Worm (Caenorhabditis elegans) whole organism, L2 larva: ENCODE data around the gene ZC239.6.
A peak's percentile ranks its signal among the peaks of the same experiment; 100 is the strongest.

Source experiments
- C34F6.9 ChIP-seq: fragments of 150-350 bp; optimal IDR thresholded peaks from 2 replicates; lab custom pipeline; 2014; ENCODE audit warnings: missing biosample characterization, missing genetic modification characterization
- F13H6.1 ChIP-seq: sonication (generic microtip); optimal IDR thresholded peaks from 2 replicates; lab custom pipeline; 2016; ENCODE audit warnings: missing genetic modification characterization, missing compliant biosample characterization
- R02D3.7 ChIP-seq: fragments of 150-350 bp; optimal IDR thresholded peaks from 2 replicates; lab custom pipeline; 2014; ENCODE audit warnings: missing biosample characterization, missing genetic modification characterization
- Y55F3AM.14 ChIP-seq: fragments of 200-800 bp; sonication (Bioruptor generic); optimal IDR thresholded peaks from 2 replicates; lab custom pipeline; 2018; ENCODE audit warnings: mild to moderate bottlenecking, missing genetic modification characterization, missing compliant biosample characterization
- ZK546.5 ChIP-seq: sonication (generic microtip); optimal IDR thresholded peaks from 2 replicates; lab custom pipeline; 2017; ENCODE audit warnings: missing biosample characterization, missing genetic modification characterization
- aly-2 ChIP-seq: fragments of 150-350 bp; optimal IDR thresholded peaks from 2 replicates; lab custom pipeline; 2014; ENCODE audit warnings: missing biosample characterization, missing genetic modification characterization
- ama-1 ChIP-seq: fragments of 150-350 bp; optimal IDR thresholded peaks from 2 replicates; lab custom pipeline; 2018; ENCODE audit warnings: inconsistent platforms
- blmp-1 ChIP-seq: sonication (generic microtip); optimal IDR thresholded peaks from 2 replicates; lab custom pipeline; 2017; ENCODE audit warnings: missing genetic modification characterization, mild to moderate bottlenecking, missing compliant biosample characterization, antibody characterized with exemption, moderate library complexity; ENCODE audit not compliant: insufficient read depth
- ceh-16 ChIP-seq: fragments of 150-350 bp; optimal IDR thresholded peaks from 2 replicates; lab custom pipeline; 2014; ENCODE audit warnings: missing biosample characterization, missing genetic modification characterization
- ceh-82 ChIP-seq: fragments of 150-350 bp; optimal IDR thresholded peaks from 2 replicates; lab custom pipeline; 2014; ENCODE audit warnings: missing biosample characterization, missing genetic modification characterization
- crh-2 ChIP-seq: sonication (generic microtip); optimal IDR thresholded peaks from 2 replicates; lab custom pipeline; 2017; ENCODE audit warnings: missing biosample characterization, missing genetic modification characterization
- egl-27 ChIP-seq: sonication (generic microtip); optimal IDR thresholded peaks from 3 replicates; lab custom pipeline; 2017; ENCODE audit warnings: missing biosample characterization, missing genetic modification reagents, missing genetic modification characterization
- elt-1 ChIP-seq: fragments of 150-350 bp; optimal IDR thresholded peaks from 2 replicates; lab custom pipeline; 2014; ENCODE audit warnings: missing biosample characterization, missing genetic modification characterization
- fos-1 ChIP-seq: fragments of 150-350 bp; optimal IDR thresholded peaks from 2 replicates; lab custom pipeline; 2014; ENCODE audit warnings: missing biosample characterization, missing genetic modification characterization
- gmeb-1 ChIP-seq: fragments of 150-350 bp; optimal IDR thresholded peaks from 2 replicates; lab custom pipeline; 2014; ENCODE audit warnings: missing biosample characterization, missing genetic modification characterization
- lin-39 ChIP-seq: fragments of 150-350 bp; optimal IDR thresholded peaks from 2 replicates; lab custom pipeline; 2014; ENCODE audit warnings: missing biosample characterization, missing genetic modification reagents, missing genetic modification characterization
- lsy-2 ChIP-seq, 2 experiments: fragments of 150-350 bp in 1 of 2; sonication (generic microtip) in 1 of 2; optimal IDR thresholded peaks; 2 replicates each; lab custom pipeline; 2014 to 2017; ENCODE audit warnings: missing biosample characterization in 2 of 2, missing genetic modification characterization in 2 of 2
- mab-5 ChIP-seq: fragments of 150-350 bp; optimal IDR thresholded peaks from 2 replicates; lab custom pipeline; 2014; ENCODE audit warnings: missing biosample characterization, missing genetic modification characterization
- mbf-1 ChIP-seq: sonication (generic microtip); optimal IDR thresholded peaks from 2 replicates; lab custom pipeline; 2017; ENCODE audit warnings: missing biosample characterization, missing genetic modification characterization
- mdl-1 ChIP-seq, 2 experiments: fragments of 150-350 bp in 1 of 2; sonication (generic microtip) in 1 of 2; optimal IDR thresholded peaks; 2 replicates each; lab custom pipeline; 2017; ENCODE audit warnings: missing biosample characterization in 2 of 2, missing genetic modification characterization in 2 of 2
- nhr-11 ChIP-seq: fragments of 150-350 bp; optimal IDR thresholded peaks from 2 replicates; lab custom pipeline; 2014; ENCODE audit warnings: missing biosample characterization, missing genetic modification characterization
- nhr-129 ChIP-seq: fragments of 150-350 bp; optimal IDR thresholded peaks from 2 replicates; lab custom pipeline; 2014; ENCODE audit warnings: missing biosample characterization, missing genetic modification characterization
- nhr-21 ChIP-seq: fragments of 150-350 bp; optimal IDR thresholded peaks from 2 replicates; lab custom pipeline; 2014; ENCODE audit warnings: missing biosample characterization, missing genetic modification characterization
- nhr-23 ChIP-seq: fragments of 150-350 bp; optimal IDR thresholded peaks from 2 replicates; lab custom pipeline; 2014; ENCODE audit warnings: missing biosample characterization, missing genetic modification reagents, missing genetic modification characterization
- nhr-237 ChIP-seq: fragments of 150-350 bp; optimal IDR thresholded peaks from 2 replicates; lab custom pipeline; 2014; ENCODE audit warnings: missing biosample characterization, missing genetic modification characterization
- nhr-25 ChIP-seq: fragments of 150-350 bp; sonication (generic microtip); optimal IDR thresholded peaks from 3 replicates; lab custom pipeline; 2014; ENCODE audit warnings: missing biosample characterization, missing genetic modification characterization
- peb-1 ChIP-seq: fragments of 150-350 bp; optimal IDR thresholded peaks from 2 replicates; lab custom pipeline; 2014; ENCODE audit warnings: missing biosample characterization, missing genetic modification characterization
- skn-1 ChIP-seq: sonication (generic microtip); optimal IDR thresholded peaks from 2 replicates; lab custom pipeline; 2017; ENCODE audit warnings: missing biosample characterization, missing genetic modification characterization
- sma-3 ChIP-seq: sonication (generic microtip); optimal IDR thresholded peaks from 2 replicates; lab custom pipeline; 2016; ENCODE audit warnings: missing genetic modification reagents, missing genetic modification characterization, missing compliant biosample characterization
- sma-9 ChIP-seq, 2 experiments: fragments of 150-350 bp in 1 of 2; sonication (generic microtip) in 1 of 2; optimal IDR thresholded peaks; 2 replicates each; lab custom pipeline; 2014 to 2016; ENCODE audit warnings: missing genetic modification characterization in 2 of 2, mild to moderate bottlenecking in 1 of 2, missing biosample characterization in 1 of 2, missing compliant biosample characterization in 1 of 2, missing genetic modification reagents in 1 of 2, moderate library complexity in 1 of 2
- snpc-4 ChIP-seq: fragments of 150-350 bp; optimal IDR thresholded peaks from 2 replicates; lab custom pipeline; 2014; ENCODE audit warnings: missing biosample characterization, missing genetic modification characterization
- unc-62 ChIP-seq: fragments of 150-350 bp; optimal IDR thresholded peaks from 2 replicates; lab custom pipeline; 2014; ENCODE audit warnings: missing biosample characterization, missing genetic modification reagents, missing genetic modification characterization
- zag-1 ChIP-seq: fragments of 150-350 bp; optimal IDR thresholded peaks from 2 replicates; lab custom pipeline; 2014; ENCODE audit warnings: missing biosample characterization, missing genetic modification characterization
- ztf-1 ChIP-seq: fragments of 200-800 bp; sonication (Bioruptor generic); conservative IDR thresholded peaks from 2 replicates; pipeline ENCODE4 v1.3.6; 2022; ENCODE audit warnings: missing genetic modification characterization, missing compliant biosample characterization
- ztf-11 ChIP-seq: sonication (generic microtip); optimal IDR thresholded peaks from 2 replicates; lab custom pipeline; 2017; ENCODE audit warnings: missing biosample characterization, missing genetic modification characterization
- ztf-4 ChIP-seq: fragments of 150-350 bp; optimal IDR thresholded peaks from 2 replicates; lab custom pipeline; 2014; ENCODE audit warnings: missing biosample characterization, missing genetic modification characterization

Gene ZC239.6

DNA sequence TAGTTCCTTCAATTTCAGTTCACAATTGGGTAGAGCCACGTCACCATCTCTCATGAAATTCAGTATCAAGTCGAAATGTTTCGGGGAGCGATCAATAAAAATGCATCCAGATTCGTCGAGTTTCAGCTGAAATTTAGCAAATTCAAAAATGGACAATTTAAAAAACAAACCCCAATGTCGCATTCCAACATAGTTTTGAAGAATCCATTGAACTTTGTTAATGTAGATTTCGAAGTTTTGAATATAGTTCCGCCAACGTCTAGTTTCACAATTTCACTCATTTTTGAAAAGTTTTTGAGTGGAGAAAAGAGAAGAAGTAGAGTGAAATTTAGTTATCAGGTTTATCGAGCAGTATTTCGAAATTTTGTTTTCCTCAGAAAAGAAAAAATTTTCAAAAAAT is 12.3 kb downstream of the ZC239.6 start, which contains the start of gene ZC239.14:
Gene ZC239.14, minus strand, starts transcription at position 305 of the 400 bp plus-strand sequence.
- no peak for TF ChIP-seq ceh-16 (tag; lab: Kevin White, UChicago)
- no peak for TF ChIP-seq nhr-11
- TF ChIP-seq lsy-2 (tag; optimal IDR thresholded peaks at IDR 0.05; lab: Kevin White, UChicago), result no peak
- no peak for TF ChIP-seq mdl-1 (tag; optimal IDR thresholded peaks at IDR 0.05; lab: Kevin White, UChicago)
- TF ChIP-seq sma-3 (GFP tag; lab: Kevin White, UChicago), result no peak
- TF ChIP-seq zag-1 (tag; lab: Kevin White, UChicago), result no peak
- TF ChIP-seq ztf-1 (GFP tag; lab: Robert Waterston, UW), result no peak
- no peak for TF ChIP-seq nhr-21 (tag; lab: Kevin White, UChicago)
- no peak for TF ChIP-seq nhr-25
- TF ChIP-seq elt-1 (tag; lab: Kevin White, UChicago), result no peak
- TF ChIP-seq Y55F3AM.14 (GFP tag; lab: Kevin White, UChicago), result no peak
- no peak for TF ChIP-seq nhr-23 (tag; lab: Kevin White, UChicago)
- TF ChIP-seq snpc-4 (tag; lab: Kevin White, UChicago), result no peak
- no peak for TF ChIP-seq skn-1
- no peak for TF ChIP-seq mab-5 (tag; lab: Kevin White, UChicago)
- TF ChIP-seq R02D3.7 (tag; lab: Kevin White, UChicago), result no peak

DNA sequence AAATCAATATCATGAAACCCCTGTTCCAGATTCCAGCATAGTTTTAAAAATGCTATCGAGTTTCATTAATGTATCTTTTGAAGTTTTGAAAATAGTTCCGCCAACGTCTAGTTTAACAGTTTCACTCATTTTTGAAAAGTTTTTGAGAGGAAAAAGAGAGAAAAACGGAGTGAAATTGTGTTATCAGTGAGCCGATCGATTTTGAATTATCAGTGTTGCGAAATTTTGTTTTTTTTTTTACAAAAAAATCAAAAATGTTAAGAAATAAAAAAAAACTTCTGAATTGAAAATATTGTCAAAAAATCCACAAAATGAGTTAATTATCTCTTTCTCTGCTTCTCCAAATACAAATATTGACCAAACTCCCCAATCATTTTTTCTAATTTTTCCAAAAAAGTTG is 13.3 kb downstream of the ZC239.6 start, which contains the start of gene ZC239.13:
Gene ZC239.13, minus strand, starts transcription at position 154 of the 400 bp plus-strand sequence.
- TF ChIP-seq unc-62, result no peak
- peak; percentile 5 for TF ChIP-seq fos-1 (tag; lab: Kevin White, UChicago)
- no peak for TF ChIP-seq nhr-25

DNA sequence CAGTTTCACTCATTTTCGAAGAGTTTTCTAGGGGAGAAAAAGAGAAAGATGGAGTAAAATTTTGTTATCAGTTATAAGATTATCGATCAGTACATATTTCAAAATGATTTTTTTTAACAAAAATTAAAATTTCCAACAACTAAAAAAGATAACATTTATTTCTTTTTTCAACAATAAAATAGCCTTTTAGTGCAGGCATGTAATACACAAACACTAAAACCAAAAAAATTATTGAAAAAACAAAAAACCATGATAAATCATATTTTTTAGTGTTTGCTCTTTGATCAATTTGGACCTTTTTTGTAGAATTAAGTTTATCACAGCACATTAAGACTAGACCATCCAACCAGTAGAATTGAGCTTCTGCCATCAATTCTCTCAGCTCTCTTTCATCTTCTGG is 15.2 kb downstream of the ZC239.6 start, which contains the start of gene ZC239.15:
Gene ZC239.15, minus strand, starts transcription at position 101 of the 400 bp plus-strand sequence.
- TF ChIP-seq sma-3 (GFP tag; lab: Kevin White, UChicago) (no peak), skn-1 (no peak), nhr-21 (tag; lab: Kevin White, UChicago) (no peak), lsy-2 (tag; optimal IDR thresholded peaks at IDR 0.05; lab: Kevin White, UChicago) (no peak), nhr-129 (tag; lab: Kevin White, UChicago) (no peak), sma-9 (GFP tag; optimal IDR thresholded peaks at IDR 0.05; lab: Kevin White, UChicago) (no peak), sma-9 (tag; optimal IDR thresholded peaks at IDR 0.05; lab: Kevin White, UChicago) (no peak), F13H6.1 (tag; lab: Kevin White, UChicago) (no peak), aly-2 (tag; lab: Kevin White, UChicago) (no peak), mbf-1 (no peak), blmp-1 (tag; lab: Kevin White, UChicago) (no peak), Y55F3AM.14 (GFP tag; lab: Kevin White, UChicago) (no peak), lin-39 (no peak), mdl-1 (tag; optimal IDR thresholded peaks at IDR 0.05; lab: Kevin White, UChicago) (no peak), ceh-82 (tag; lab: Kevin White, UChicago) (no peak), elt-1 (tag; lab: Kevin White, UChicago) (no peak), ztf-4 (tag; lab: Kevin White, UChicago) (no peak), ztf-1 (GFP tag; lab: Robert Waterston, UW) (no peak), nhr-237 (tag; lab: Kevin White, UChicago) (no peak)

DNA sequence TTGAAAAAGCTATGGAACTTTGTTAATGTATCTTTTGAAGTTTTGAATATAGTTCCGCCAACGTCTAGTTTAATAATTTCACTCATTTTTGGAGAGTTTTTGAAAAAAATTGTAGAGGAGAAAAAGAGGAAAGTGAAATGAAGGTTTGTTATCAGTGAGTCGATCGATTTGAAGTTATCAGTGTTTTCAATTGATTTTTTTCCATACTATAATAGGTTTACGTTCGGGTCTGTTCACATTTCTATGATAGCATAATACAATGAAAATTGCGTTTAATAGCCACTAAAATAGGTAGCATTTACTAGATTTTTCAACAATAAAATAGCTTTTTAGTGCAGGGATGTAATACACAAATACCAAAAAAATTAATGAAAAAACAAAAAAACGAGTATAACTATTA is 15.8 kb downstream of the ZC239.6 start, which contains the start of gene ZC239.16:
Gene ZC239.16, minus strand, starts transcription at position 120 of the 400 bp plus-strand sequence.
- TF ChIP-seq peb-1 (tag; lab: Kevin White, UChicago) (no peak), fos-1 (tag; lab: Kevin White, UChicago) (peak; percentile 63)

DNA sequence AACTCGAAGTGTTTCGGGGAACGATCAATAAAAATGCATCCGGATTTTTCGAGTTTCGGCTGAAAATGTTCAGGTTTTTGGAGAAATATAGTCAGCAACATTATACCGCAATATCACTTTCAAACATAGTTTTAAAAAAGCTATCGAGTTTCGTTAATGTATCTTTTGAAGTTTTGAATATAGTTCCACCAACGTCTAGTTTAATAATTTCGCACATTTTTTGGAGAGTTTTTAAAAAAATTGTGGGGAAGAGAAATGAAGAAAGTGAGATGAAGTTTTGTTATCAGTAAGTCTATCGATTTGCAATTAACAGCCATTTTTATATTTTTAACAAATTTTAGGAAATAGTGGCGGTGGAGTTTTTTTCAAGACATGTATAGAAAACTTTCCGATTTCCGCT is 16.3 kb downstream of the ZC239.6 start, which contains the start of gene ZC239.17:
Gene ZC239.17, minus strand, starts transcription at position 101 of the 400 bp plus-strand sequence.
- TF ChIP-seq ama-1 (lab: Kevin White, UChicago) (no peak), blmp-1 (tag; lab: Kevin White, UChicago) (no peak), ztf-11 (tag; lab: Kevin White, UChicago) (no peak), zag-1 (tag; lab: Kevin White, UChicago) (no peak), ztf-4 (tag; lab: Kevin White, UChicago) (no peak), gmeb-1 (tag; lab: Kevin White, UChicago) (no peak), lin-39 (no peak), unc-62 (no peak), mab-5 (tag; lab: Kevin White, UChicago) (no peak), crh-2 (tag; lab: Kevin White, UChicago) (no peak), C34F6.9 (no peak), egl-27 (tag; lab: Kevin White, UChicago) (no peak), F13H6.1 (tag; lab: Kevin White, UChicago) (no peak), ZK546.5 (tag; lab: Kevin White, UChicago) (no peak), skn-1 (no peak), nhr-23 (tag; lab: Kevin White, UChicago) (no peak)
